Worm (Caenorhabditis elegans) whole organism, young adult: ENCODE measurements around the gene cyp-33A1.

Experiments used
- B0336.3 ChIP-seq: fragments of 200-800 bp; sonication (Bioruptor generic); IDR thresholded peaks from 2 replicates; pipeline ENCODE4 v1.3.6; 2022; ENCODE audit warnings: missing genetic modification characterization, missing compliant biosample characterization
- D2030.7 ChIP-seq: fragments of 200-800 bp; sonication (Bioruptor generic); IDR thresholded peaks from 2 replicates; pipeline ENCODE4 v1.3.6; 2022; ENCODE audit warnings: missing genetic modification reagents, missing genetic modification characterization, missing compliant biosample characterization
- F22D6.2 ChIP-seq: sonication (generic microtip); optimal IDR thresholded peaks from 2 replicates; lab custom pipeline; 2016; ENCODE audit warnings: mild to moderate bottlenecking, missing genetic modification characterization, missing compliant biosample characterization
- F39B2.1 ChIP-seq: fragments of 200-800 bp; sonication (Bioruptor generic); IDR thresholded peaks from 2 replicates; pipeline ENCODE4 v1.3.6; 2022; ENCODE audit warnings: missing genetic modification reagents, missing genetic modification characterization, missing compliant biosample characterization
- F57A8.1 ChIP-seq: fragments of 200-800 bp; sonication (Bioruptor generic); optimal IDR thresholded peaks from 2 replicates; lab custom pipeline; 2018; ENCODE audit warnings: mild to moderate bottlenecking, missing genetic modification characterization, moderate library complexity, missing compliant biosample characterization
- F57C9.4 ChIP-seq: sonication (generic microtip); optimal IDR thresholded peaks from 2 replicates; lab custom pipeline; 2017; ENCODE audit warnings: mild to moderate bottlenecking, missing genetic modification characterization, missing compliant biosample characterization
- K11D2.4 ChIP-seq: fragments of 200-800 bp; sonication (Bioruptor generic); IDR thresholded peaks from 2 replicates; pipeline ENCODE4 v1.3.6; 2022; ENCODE audit warnings: missing genetic modification reagents, missing genetic modification characterization, missing compliant biosample characterization
- T07F8.4 ChIP-seq: sonication (generic microtip); optimal IDR thresholded peaks from 2 replicates; lab custom pipeline; 2016; ENCODE audit warnings: mild to moderate bottlenecking, missing genetic modification characterization, moderate library complexity, missing compliant biosample characterization
- Y53G8AR.9 ChIP-seq: fragments of 200-800 bp; sonication (Bioruptor generic); conservative IDR thresholded peaks from 2 replicates; pipeline ENCODE4 v1.3.6; 2022; ENCODE audit warnings: missing genetic modification reagents, missing genetic modification characterization, missing compliant biosample characterization
- Y79H2A.3 ChIP-seq: fragments of 200-800 bp; sonication (Bioruptor generic); conservative IDR thresholded peaks from 2 replicates; pipeline ENCODE4 v1.3.6; 2022; ENCODE audit warnings: missing genetic modification reagents, missing genetic modification characterization, missing compliant biosample characterization
- ama-1 ChIP-seq, 3 experiments: fragments of 150-350 bp in 1 of 3; sonication (generic microtip) in 2 of 3; optimal IDR thresholded peaks; 2 replicates each; lab custom pipeline; 2014 to 2018; ENCODE audit warnings: missing biosample characterization in 2 of 3, missing genetic modification characterization in 2 of 3, missing genetic modification reagents in 2 of 3
- aptf-2 ChIP-seq: fragments of 200-800 bp; sonication (Bioruptor generic); conservative IDR thresholded peaks from 2 replicates; pipeline ENCODE4 v1.3.6; 2022; ENCODE audit warnings: missing genetic modification reagents, missing genetic modification characterization, missing compliant biosample characterization
- aptf-3 ChIP-seq: fragments of 200-800 bp; sonication (Bioruptor generic); IDR thresholded peaks from 2 replicates; pipeline ENCODE4 v1.3.6; 2022; ENCODE audit warnings: missing genetic modification characterization, missing compliant biosample characterization
- atf-7 ChIP-seq: sonication (generic microtip); optimal IDR thresholded peaks from 2 replicates; lab custom pipeline; 2017; ENCODE audit warnings: mild to moderate bottlenecking, missing genetic modification characterization, missing compliant biosample characterization
- attf-5 ChIP-seq: fragments of 200-800 bp; sonication (Bioruptor generic); optimal IDR thresholded peaks from 2 replicates; lab custom pipeline; 2018; ENCODE audit warnings: mild to moderate bottlenecking, missing genetic modification characterization, missing compliant biosample characterization
- attf-6 ChIP-seq: fragments of 200-800 bp; sonication (Bioruptor generic); IDR thresholded peaks from 2 replicates; pipeline ENCODE4 v1.3.6; 2022; ENCODE audit warnings: missing genetic modification reagents, missing genetic modification characterization, missing compliant biosample characterization
- bed-1 ChIP-seq: fragments of 200-800 bp; sonication (Bioruptor generic); IDR thresholded peaks from 2 replicates; pipeline ENCODE4 v1.3.6; 2022; ENCODE audit warnings: missing genetic modification reagents, missing genetic modification characterization, missing compliant biosample characterization
- ceh-27 ChIP-seq: fragments of 200-800 bp; sonication (Bioruptor generic); optimal IDR thresholded peaks from 2 replicates; lab custom pipeline; 2018; ENCODE audit warnings: mild to moderate bottlenecking, missing genetic modification characterization, moderate library complexity, missing compliant biosample characterization
- ceh-40 ChIP-seq: fragments of 200-800 bp; sonication (Bioruptor generic); IDR thresholded peaks from 2 replicates; pipeline ENCODE4 v1.3.6; 2022; ENCODE audit warnings: missing genetic modification characterization, missing compliant biosample characterization
- ceh-91 ChIP-seq: fragments of 200-800 bp; sonication (Bioruptor generic); IDR thresholded peaks from 2 replicates; pipeline ENCODE4 v1.3.6; 2022; ENCODE audit warnings: missing genetic modification reagents, missing genetic modification characterization, missing compliant biosample characterization
- chd-7 ChIP-seq: sonication (generic microtip); optimal IDR thresholded peaks from 2 replicates; lab custom pipeline; 2016; ENCODE audit warnings: mild to moderate bottlenecking, missing genetic modification characterization, moderate library complexity, missing compliant biosample characterization
- die-1 ChIP-seq: sonication (generic microtip); optimal IDR thresholded peaks from 2 replicates; lab custom pipeline; 2016; ENCODE audit warnings: missing genotype, mild to moderate bottlenecking, missing genetic modification characterization, missing compliant biosample characterization
- dox-1 ChIP-seq: fragments of 200-800 bp; sonication (Bioruptor generic); IDR thresholded peaks from 2 replicates; pipeline ENCODE4 v1.3.6; 2022; ENCODE audit warnings: missing genetic modification reagents, missing genetic modification characterization, missing compliant biosample characterization
- dpl-1 ChIP-seq: fragments of 150-350 bp; optimal IDR thresholded peaks from 2 replicates; lab custom pipeline; 2014; ENCODE audit warnings: missing biosample characterization, missing genetic modification reagents, missing genetic modification characterization
- egrh-3 ChIP-seq: fragments of 200-800 bp; sonication (Bioruptor generic); IDR thresholded peaks from 2 replicates; pipeline ENCODE4 v1.3.6; 2022; ENCODE audit warnings: missing genetic modification reagents, missing genetic modification characterization, missing compliant biosample characterization
- fkh-3 ChIP-seq: sonication (generic microtip); optimal IDR thresholded peaks from 2 replicates; lab custom pipeline; 2016; ENCODE audit warnings: mild to moderate bottlenecking, missing genetic modification characterization, missing compliant biosample characterization
- hlh-12 ChIP-seq: sonication (generic microtip); optimal IDR thresholded peaks from 2 replicates; lab custom pipeline; 2016; ENCODE audit warnings: missing genetic modification characterization, missing compliant biosample characterization
- hlh-26 ChIP-seq: fragments of 200-800 bp; sonication (Bioruptor generic); conservative IDR thresholded peaks from 2 replicates; pipeline ENCODE4 v1.3.6; 2022; ENCODE audit warnings: missing genetic modification reagents, missing genetic modification characterization, missing compliant biosample characterization
- hsf-1 ChIP-seq: fragments of 200-800 bp; sonication (Bioruptor generic); IDR thresholded peaks from 2 replicates; pipeline ENCODE4 v1.3.6; 2022; ENCODE audit warnings: missing genetic modification reagents, missing genetic modification characterization, missing compliant biosample characterization
- madf-10 ChIP-seq: sonication (generic microtip); optimal IDR thresholded peaks from 2 replicates; lab custom pipeline; 2016; ENCODE audit warnings: mild to moderate bottlenecking, missing genetic modification characterization, missing compliant biosample characterization
- nfyb-1 ChIP-seq: fragments of 200-800 bp; sonication (Bioruptor generic); IDR thresholded peaks from 2 replicates; pipeline ENCODE4 v1.3.6; 2022; ENCODE audit warnings: missing genetic modification reagents, missing genetic modification characterization, missing compliant biosample characterization
- nhr-120 ChIP-seq: fragments of 200-800 bp; sonication (Bioruptor generic); IDR thresholded peaks from 2 replicates; pipeline ENCODE4 v1.3.6; 2022; ENCODE audit warnings: missing genetic modification characterization, missing compliant biosample characterization
- nhr-179 ChIP-seq: sonication (generic microtip); optimal IDR thresholded peaks from 2 replicates; lab custom pipeline; 2016; ENCODE audit warnings: mild to moderate bottlenecking, missing genetic modification characterization, missing compliant biosample characterization
- nhr-80 ChIP-seq: sonication (generic microtip); optimal IDR thresholded peaks from 2 replicates; lab custom pipeline; 2016; ENCODE audit warnings: missing genetic modification characterization, missing compliant biosample characterization
- pha-4 ChIP-seq: fragments of 150-350 bp; sonication (generic microtip); optimal IDR thresholded peaks from 2 replicates; lab custom pipeline; 2014; ENCODE audit warnings: missing biosample characterization, missing genetic modification reagents, missing genetic modification characterization
- rec-8 ChIP-seq, 2 experiments: sonication (generic microtip); optimal IDR thresholded peaks; 2 replicates each; lab custom pipeline; 2016; ENCODE audit warnings: mild to moderate bottlenecking in 2 of 2, missing genetic modification characterization in 2 of 2, missing genetic modification reagents in 2 of 2, missing genotype in 2 of 2, missing biosample characterization in 1 of 2, missing compliant biosample characterization in 1 of 2, moderate library complexity in 1 of 2
- sea-2 ChIP-seq: fragments of 200-800 bp; sonication (Bioruptor generic); IDR thresholded peaks from 2 replicates; pipeline ENCODE4 v1.3.6; 2022; ENCODE audit warnings: missing genetic modification characterization, missing compliant biosample characterization
- snpc-1.1 ChIP-seq: sonication (generic microtip); optimal IDR thresholded peaks from 2 replicates; lab custom pipeline; 2017; ENCODE audit warnings: missing genetic modification characterization, mild to moderate bottlenecking, missing compliant biosample characterization, antibody characterized with exemption, moderate library complexity, missing genotype, missing genetic modification reagents; ENCODE audit not compliant: insufficient read depth
- snpc-3.4 ChIP-seq: sonication (generic microtip); optimal IDR thresholded peaks from 2 replicates; lab custom pipeline; 2017; ENCODE audit warnings: missing genetic modification characterization, mild to moderate bottlenecking, missing compliant biosample characterization, antibody characterized with exemption, moderate library complexity, missing genotype, missing genetic modification reagents
- snpc-4 ChIP-seq, 5 experiments: fragments of 150-350 bp in 1 of 5; sonication (generic microtip) in 4 of 5; optimal IDR thresholded peaks; 2 replicates each; lab custom pipeline; 2014 to 2018; ENCODE audit warnings: missing genetic modification characterization in 5 of 5, missing biosample characterization in 3 of 5, antibody characterized with exemption in 2 of 5, mild to moderate bottlenecking in 2 of 5, missing compliant biosample characterization in 2 of 5, missing genotype in 2 of 5, moderate library complexity in 2 of 5, missing genetic modification reagents in 1 of 5
- somi-1 ChIP-seq: fragments of 200-800 bp; sonication (Bioruptor generic); optimal IDR thresholded peaks from 2 replicates; lab custom pipeline; 2018; ENCODE audit warnings: mild to moderate bottlenecking, missing genetic modification characterization, missing compliant biosample characterization
- tlf-1 ChIP-seq: fragments of 200-800 bp; sonication (Bioruptor generic); optimal IDR thresholded peaks from 2 replicates; lab custom pipeline; 2018; ENCODE audit warnings: mild to moderate bottlenecking, missing genetic modification characterization, missing compliant biosample characterization
- zfh-2 ChIP-seq: fragments of 200-800 bp; sonication (Bioruptor generic); conservative IDR thresholded peaks from 2 replicates; pipeline ENCODE4 v1.3.6; 2022; ENCODE audit warnings: missing genetic modification reagents, missing genetic modification characterization, missing compliant biosample characterization
- zim-3 ChIP-seq: sonication (generic microtip); optimal IDR thresholded peaks from 2 replicates; lab custom pipeline; 2017; ENCODE audit warnings: mild to moderate bottlenecking, missing genetic modification characterization, moderate library complexity, missing compliant biosample characterization
- ztf-22 ChIP-seq: fragments of 200-800 bp; sonication (Bioruptor generic); optimal IDR thresholded peaks from 2 replicates; lab custom pipeline; 2018; ENCODE audit warnings: mild to moderate bottlenecking, missing genetic modification characterization, moderate library complexity, missing compliant biosample characterization
- ztf-3 ChIP-seq: fragments of 200-800 bp; sonication (Bioruptor generic); optimal IDR thresholded peaks from 2 replicates; lab custom pipeline; 2018; ENCODE audit warnings: mild to moderate bottlenecking, missing genetic modification characterization, missing compliant biosample characterization
- ztf-6 ChIP-seq: fragments of 200-800 bp; sonication (Bioruptor generic); IDR thresholded peaks from 2 replicates; pipeline ENCODE4 v1.3.6; 2022; ENCODE audit warnings: missing genetic modification reagents, missing genetic modification characterization, missing compliant biosample characterization

The cyp-33A1 gene

DNA sequence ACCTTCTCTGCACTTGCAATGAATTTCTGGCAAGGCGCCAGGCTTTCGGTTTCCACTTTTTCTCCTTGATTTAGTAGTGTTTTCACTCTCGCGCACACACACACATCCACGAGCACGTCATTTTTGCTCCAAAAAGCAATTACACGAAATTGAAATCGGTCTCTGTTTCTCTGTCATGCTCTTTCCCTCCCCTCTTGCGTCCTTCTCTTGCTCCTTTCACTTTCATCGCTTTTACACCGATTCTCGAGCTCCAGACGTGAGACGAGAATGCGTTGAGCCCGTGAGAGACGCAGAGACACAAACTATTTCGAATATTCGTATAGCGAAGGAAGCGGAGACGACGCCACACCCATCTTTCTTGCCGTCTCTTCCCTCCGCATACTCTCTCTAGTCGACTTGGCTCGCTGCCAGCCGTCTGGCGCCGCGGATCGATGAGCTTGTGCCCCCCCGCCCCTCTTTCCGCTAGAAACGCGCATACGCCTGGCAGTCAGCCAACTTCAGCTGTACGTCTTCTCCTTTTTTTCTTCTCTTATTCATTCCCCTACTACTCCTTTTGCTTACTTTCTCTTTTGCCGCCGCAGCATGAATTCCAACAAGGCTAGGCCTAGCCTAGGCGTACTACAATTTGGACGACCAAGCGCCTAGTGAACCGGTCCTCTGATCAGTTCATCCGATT is 46.9 kb upstream of the cyp-33A1 start:
- TF ChIP-seq nhr-179 (tag; lab: Kevin White, UChicago) (no peak), aptf-3 (no peak), T07F8.4 (tag; lab: Kevin White, UChicago) (no peak), K11D2.4 (0 out of 2 replicates have a peak, but pooled peaks have one; percentile 46), ceh-91 (GFP tag; lab: Robert Waterston, UW) (no peak), atf-7 (tag; lab: Kevin White, UChicago) (peak; percentile 81), B0336.3 (GFP tag; lab: Robert Waterston, UW) (no peak), snpc-3.4 (no peak), aptf-2 (GFP tag; lab: Robert Waterston, UW) (no peak), egrh-3 (GFP tag; lab: Robert Waterston, UW) (peak; percentile 78; the same call in 1 of the 2 replicates), somi-1 (GFP tag; lab: Kevin White, UChicago) (peak; percentile 46), ztf-22 (no peak), Y79H2A.3 (GFP tag; lab: Robert Waterston, UW) (no peak), zim-3 (tag; lab: Kevin White, UChicago) (no peak), zfh-2 (GFP tag; lab: Robert Waterston, UW) (peak; percentile 99), nhr-80 (peak; percentile 63), dox-1 (GFP tag; lab: Robert Waterston, UW) (peak; percentile 43; the same call in 1 of the 2 replicates), snpc-4 (GFP tag; optimal IDR thresholded peaks at IDR 0.05; lab: Kevin White, UChicago) (no peak), snpc-4 (tag; optimal IDR thresholded peaks at IDR 0.05; lab: Kevin White, UChicago) (peak in 2 of 4 experiments; percentile 22 to 54), chd-7 (tag; lab: Kevin White, UChicago) (peak; percentile 39), fkh-3 (tag; lab: Kevin White, UChicago) (no peak), rec-8 (tag; optimal IDR thresholded peaks at IDR 0.05; lab: Kevin White, UChicago) (no peak), bed-1 (GFP tag; lab: Robert Waterston, UW) (no peak), Y53G8AR.9 (no peak), hsf-1 (GFP tag; lab: Robert Waterston, UW) (no peak), F39B2.1 (GFP tag; lab: Robert Waterston, UW) (no peak), die-1 (tag; lab: Kevin White, UChicago) (peak; percentile 24), madf-10 (tag; lab: Kevin White, UChicago) (peak; percentile 34), sea-2 (GFP tag; lab: Robert Waterston, UW) (no peak), nhr-120 (GFP tag; lab: Robert Waterston, UW) (no peak), dpl-1 (GFP tag; lab: Kevin White, UChicago) (no peak), ztf-6 (no peak), F57C9.4 (no peak), F22D6.2 (tag; lab: Kevin White, UChicago) (no peak), hlh-26 (GFP tag; lab: Robert Waterston, UW) (no peak), snpc-1.1 (tag; lab: Kevin White, UChicago) (no peak), pha-4 (tag; lab: Kevin White, UChicago) (no peak), hlh-12 (tag; lab: Kevin White, UChicago) (no peak), ceh-40 (GFP tag; lab: Robert Waterston, UW) (no peak), tlf-1 (GFP tag; lab: Kevin White, UChicago) (no peak), F57A8.1 (GFP tag; lab: Kevin White, UChicago) (no peak), attf-5 (GFP tag; lab: Kevin White, UChicago) (peak; percentile 53), nfyb-1 (peak; percentile 74; the same call in 1 of the 2 replicates), ama-1 (optimal IDR thresholded peaks at IDR 0.05; lab: Kevin White, UChicago) (no peak), ama-1 (GFP tag; optimal IDR thresholded peaks at IDR 0.05; lab: Kevin White, UChicago) (no peak), attf-6 (GFP tag; lab: Robert Waterston, UW) (no peak), D2030.7 (GFP tag; lab: Robert Waterston, UW) (no peak), ztf-3 (GFP tag; lab: Kevin White, UChicago) (peak; percentile 24), ceh-27 (GFP tag; lab: Kevin White, UChicago) (peak; percentile 48)
